Fruit fly (Drosophila melanogaster): Measurements from ENCODE around the gene Or35a.

Gene Or35a

DNA sequence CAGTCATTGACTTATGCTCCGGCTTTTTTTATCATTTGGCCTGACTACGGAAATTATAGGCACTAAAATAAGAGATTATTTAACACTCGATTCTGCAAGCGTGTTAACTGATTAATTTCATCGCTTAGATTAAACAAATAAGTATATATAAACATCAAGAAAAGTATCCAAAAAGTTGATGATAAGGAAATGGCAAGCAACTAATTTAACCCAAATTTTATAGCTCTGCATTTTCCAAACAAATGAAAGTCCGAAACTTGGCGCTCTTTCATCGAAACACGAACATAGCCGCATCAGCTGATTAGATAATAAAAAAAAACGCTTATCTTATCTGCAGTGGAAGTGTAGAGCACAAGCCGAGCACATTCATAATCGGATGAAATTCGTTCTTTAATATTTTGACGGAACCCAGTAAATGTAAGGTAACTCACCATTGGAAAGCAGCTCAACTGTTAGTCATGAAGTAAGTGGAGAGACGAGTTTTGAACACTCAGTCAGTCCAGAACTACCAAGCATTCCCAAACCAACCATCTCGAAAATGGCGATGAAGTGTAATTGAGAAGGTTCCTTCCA, 6.3 kb upstream of the Or35a start, which contains the start of gene CG18480 (continued):
- TF ChIP-seq Atf-2 (GFP tag; optimal IDR thresholded peaks at IDR 0.05) = peak; percentile 20
- peak; percentile 27; the same call in 1 of the 3 replicates for TF ChIP-seq dysf (GFP tag; IDR thresholded peaks at IDR 0.05)
- TF ChIP-seq sqz (GFP tag; optimal IDR thresholded peaks at IDR 0.05) = peak; percentile 87
- TF ChIP-seq Myb (GFP tag; optimal IDR thresholded peaks at IDR 0.05) = peak; percentile 21
- TF ChIP-seq onecut (GFP tag; IDR thresholded peaks at IDR 0.05) = peak; percentile 46; the same call in 1 of the 2 replicates
- TF ChIP-seq Pdp1 (GFP tag; optimal IDR thresholded peaks at IDR 0.05) = peak in 1 of 2 experiments; percentile 31
- no peak for TF ChIP-seq ac (GFP tag; optimal IDR thresholded peaks at IDR 0.05)
- TF ChIP-seq lab (GFP tag; optimal IDR thresholded peaks at IDR 0.05) = peak; percentile 82
- TF ChIP-seq ind (GFP tag; optimal IDR thresholded peaks at IDR 0.05) = peak; percentile 64
- TF ChIP-seq CG32532 (GFP tag; IDR thresholded peaks at IDR 0.05) = peak; percentile 69
- no peak for TF ChIP-seq pita (GFP tag; optimal IDR thresholded peaks at IDR 0.05)
- no peak for TF ChIP-seq CG4404 (GFP tag; IDR thresholded peaks at IDR 0.05)
- TF ChIP-seq Sry-β (GFP tag; optimal IDR thresholded peaks at IDR 0.05) = no peak
- TF ChIP-seq gem (tag; optimal IDR thresholded peaks at IDR 0.05) = peak; percentile 62
- peak; percentile 81 for TF ChIP-seq exex (tag; optimal IDR thresholded peaks at IDR 0.05)
- peak; percentile 9 for TF ChIP-seq CG9727 (GFP tag; optimal IDR thresholded peaks at IDR 0.05)
- TF ChIP-seq CG15514 (GFP tag; optimal IDR thresholded peaks at IDR 0.05) = peak; percentile 35
- peak; percentile 18 for TF ChIP-seq Hand (GFP tag; optimal IDR thresholded peaks at IDR 0.05)
- TF ChIP-seq CG15269 (tag; optimal IDR thresholded peaks at IDR 0.05) = peak; percentile 64
- TF ChIP-seq ssp (GFP tag; IDR thresholded peaks at IDR 0.05) = no peak
- no peak for TF ChIP-seq yki (optimal IDR thresholded peaks at IDR 0.05)
- TF ChIP-seq CG9817 (tag; optimal IDR thresholded peaks at IDR 0.05) = peak; percentile 54
- TF ChIP-seq fu2 (GFP tag; optimal IDR thresholded peaks at IDR 0.05) = peak; percentile 47
- no peak for TF ChIP-seq gcm2 (GFP tag; optimal IDR thresholded peaks at IDR 0.05)
- no peak for TF ChIP-seq cg (GFP tag; optimal IDR thresholded peaks at IDR 0.05)
- peak; percentile 42 for TF ChIP-seq dmrt99B (tag; optimal IDR thresholded peaks at IDR 0.05)
- 0 out of 2 replicates have a peak, but pooled peaks have one; percentile 29 for TF ChIP-seq ranshi (GFP tag; IDR thresholded peaks at IDR 0.05)
- TF ChIP-seq gsb (GFP tag; IDR thresholded peaks at IDR 0.05) = no peak
- no peak for TF ChIP-seq CG6683 (GFP tag; optimal IDR thresholded peaks at IDR 0.05)
- peak; percentile 27 for TF ChIP-seq CoRest (tag; optimal IDR thresholded peaks at IDR 0.05)
- TF ChIP-seq org-1 (GFP tag; optimal IDR thresholded peaks at IDR 0.05) = peak; percentile 0
- TF ChIP-seq mirr (GFP tag; optimal IDR thresholded peaks at IDR 0.05) = peak; percentile 72
- TF ChIP-seq tgo (GFP tag; IDR thresholded peaks at IDR 0.05) = peak; percentile 20; the same call in 1 of the 3 replicates
- peak; percentile 73; the same call in 2 of the 3 replicates for TF ChIP-seq CG11456 (GFP tag; IDR thresholded peaks at IDR 0.05)
- peak; percentile 41 for TF ChIP-seq shn (GFP tag; optimal IDR thresholded peaks at IDR 0.05)
- peak; percentile 41; the same call in 1 of the 3 replicates for TF ChIP-seq ase (GFP tag; IDR thresholded peaks at IDR 0.05)
- TF ChIP-seq Fer3 (tag; optimal IDR thresholded peaks at IDR 0.05) = peak; percentile 42
- TF ChIP-seq ro (GFP tag; IDR thresholded peaks at IDR 0.05) = no peak
- TF ChIP-seq ewg (GFP tag; optimal IDR thresholded peaks at IDR 0.05) = no peak
- TF ChIP-seq CG5180 (GFP tag; optimal IDR thresholded peaks at IDR 0.05) = peak; percentile 3
- peak; percentile 18 for TF ChIP-seq fd3F (GFP tag; optimal IDR thresholded peaks at IDR 0.05)
- TF ChIP-seq CG2678 (tag; optimal IDR thresholded peaks at IDR 0.05) = peak; percentile 62
- TF ChIP-seq CG12236 (GFP tag; optimal IDR thresholded peaks at IDR 0.05) = no peak
- TF ChIP-seq maf-S (GFP tag; optimal IDR thresholded peaks at IDR 0.05) = no peak
- TF ChIP-seq chn (GFP tag; optimal IDR thresholded peaks at IDR 0.05) = peak; percentile 25
- no peak for TF ChIP-seq crol (GFP tag; IDR thresholded peaks at IDR 0.05)
- TF ChIP-seq CG13123 (GFP tag; optimal IDR thresholded peaks at IDR 0.05) = no peak
- TF ChIP-seq ttk (GFP tag; IDR thresholded peaks at IDR 0.05) = 0 out of 2 replicates have a peak, but pooled peaks have one; percentile 20
- peak; percentile 31 for TF ChIP-seq pho (GFP tag; optimal IDR thresholded peaks at IDR 0.05)
- TF ChIP-seq Antp (GFP tag; optimal IDR thresholded peaks at IDR 0.05) = peak; percentile 55

All from whole organism, embryonic.